Fruit fly (Drosophila melanogaster) whole organism, prepupa: ENCODE results near the gene CG7720.

ENCODE experiments used
- Blimp-1 ChIP-seq: fragments of 200-800 bp; sonication (Bioruptor generic); optimal IDR thresholded peaks from 3 replicates; lab custom pipeline; 2017; ENCODE audit warnings: missing biosample characterization, missing genetic modification characterization, mild to moderate bottlenecking, moderate library complexity, missing genetic modification reagents
- CG10631 ChIP-seq: fragments of 200-800 bp; sonication (Bioruptor generic); optimal IDR thresholded peaks from 2 replicates; lab custom pipeline; 2016; ENCODE audit warnings: missing biosample characterization, missing genetic modification characterization
- CG10669 ChIP-seq: fragments of 200-800 bp; sonication (Bioruptor generic); optimal IDR thresholded peaks from 3 replicates; lab custom pipeline; 2018; ENCODE audit warnings: missing biosample characterization, mild to moderate bottlenecking, missing genetic modification characterization, moderate library complexity
- CG11294 ChIP-seq: fragments of 200-800 bp; sonication (Bioruptor generic); IDR thresholded peaks from 2 replicates; pipeline ENCODE4 v1.3.6; 2022; ENCODE audit warnings: missing biosample characterization, missing genetic modification characterization
- CG11762 ChIP-seq: fragments of 200-800 bp; sonication (Bioruptor generic); optimal IDR thresholded peaks from 3 replicates; lab custom pipeline; 2016; ENCODE audit warnings: missing biosample characterization, missing genetic modification characterization; ENCODE audit not compliant: insufficient read depth
- CG11902 ChIP-seq: fragments of 200-800 bp; sonication (Bioruptor generic); optimal IDR thresholded peaks from 3 replicates; lab custom pipeline; 2016; ENCODE audit warnings: missing biosample characterization, missing genetic modification characterization
- CG15336 ChIP-seq: fragments of 200-800 bp; sonication (Bioruptor generic); IDR thresholded peaks from 2 replicates; pipeline ENCODE4 v1.3.6; 2022; ENCODE audit warnings: missing biosample characterization, missing genetic modification characterization
- CG1621 ChIP-seq: fragments of 200-800 bp; sonication (Bioruptor generic); optimal IDR thresholded peaks from 3 replicates; lab custom pipeline; 2018; ENCODE audit warnings: missing biosample characterization, mild to moderate bottlenecking, missing genetic modification characterization
- CG16779 ChIP-seq: fragments of 200-800 bp; sonication (Bioruptor generic); optimal IDR thresholded peaks from 3 replicates; lab custom pipeline; 2017; ENCODE audit warnings: missing biosample characterization, mild to moderate bottlenecking, missing genetic modification characterization
- CG3032 ChIP-seq: fragments of 200-800 bp; optimal IDR thresholded peaks from 2 replicates; lab custom pipeline; 2019; ENCODE audit warnings: missing biosample characterization, mild to moderate bottlenecking, missing genetic modification characterization, moderate library complexity
- CG31627 ChIP-seq: fragments of 200-800 bp; sonication (Bioruptor generic); optimal IDR thresholded peaks from 3 replicates; lab custom pipeline; 2016; ENCODE audit warnings: missing biosample characterization, missing genetic modification characterization
- CG32006 ChIP-seq: fragments of 200-800 bp; sonication (Bioruptor generic); optimal IDR thresholded peaks from 3 replicates; lab custom pipeline; 2017; ENCODE audit warnings: missing biosample characterization, mild to moderate bottlenecking, missing genetic modification characterization
- CG34406 ChIP-seq: fragments of 200-800 bp; sonication (Bioruptor generic); optimal IDR thresholded peaks from 3 replicates; lab custom pipeline; 2016; ENCODE audit warnings: missing biosample characterization, missing genetic modification characterization
- CG3919 ChIP-seq: fragments of 200-800 bp; sonication (Bioruptor generic); optimal IDR thresholded peaks from 3 replicates; lab custom pipeline; 2016; ENCODE audit warnings: missing biosample characterization, missing genetic modification characterization
- CG4318 ChIP-seq: fragments of 200-800 bp; sonication (Bioruptor generic); optimal IDR thresholded peaks from 3 replicates; lab custom pipeline; 2017; ENCODE audit warnings: missing biosample characterization, mild to moderate bottlenecking, missing genetic modification characterization
- CG6163 ChIP-seq: fragments of 200-800 bp; sonication (Bioruptor generic); IDR thresholded peaks from 3 replicates; pipeline ENCODE4 v1.3.6; 2022; ENCODE audit warnings: missing biosample characterization, missing genetic modification characterization
- CG6276 ChIP-seq: fragments of 200-800 bp; sonication (Bioruptor generic); optimal IDR thresholded peaks from 2 replicates; lab custom pipeline; 2017; ENCODE audit warnings: missing biosample characterization, mild to moderate bottlenecking, missing genetic modification characterization
- CG6792 ChIP-seq: fragments of 200-800 bp; sonication (Bioruptor generic); optimal IDR thresholded peaks from 3 replicates; lab custom pipeline; 2016; ENCODE audit warnings: missing biosample characterization, missing genetic modification characterization
- CG6808 ChIP-seq: fragments of 200-800 bp; sonication (Bioruptor generic); optimal IDR thresholded peaks from 3 replicates; lab custom pipeline; 2017; ENCODE audit warnings: missing biosample characterization, missing genetic modification characterization, mild to moderate bottlenecking, moderate library complexity, missing genetic modification reagents
- CG6854 ChIP-seq: fragments of 200-800 bp; sonication (Bioruptor generic); optimal IDR thresholded peaks from 2 replicates; lab custom pipeline; 2017; ENCODE audit warnings: missing biosample characterization, mild to moderate bottlenecking, missing genetic modification characterization
- CG7368 ChIP-seq: fragments of 200-800 bp; sonication (Bioruptor generic); optimal IDR thresholded peaks from 3 replicates; lab custom pipeline; 2016; ENCODE audit warnings: missing biosample characterization, missing genetic modification characterization
- CG8319 ChIP-seq: fragments of 200-800 bp; sonication (Bioruptor generic); optimal IDR thresholded peaks from 3 replicates; lab custom pipeline; 2016; ENCODE audit warnings: missing biosample characterization, missing genetic modification characterization
- CG8632 ChIP-seq: fragments of 200-800 bp; sonication (Bioruptor generic); optimal IDR thresholded peaks from 3 replicates; lab custom pipeline; 2016; ENCODE audit warnings: missing biosample characterization, missing genetic modification characterization
- CG9139 ChIP-seq: fragments of 200-800 bp; sonication (Bioruptor generic); optimal IDR thresholded peaks from 3 replicates; lab custom pipeline; 2017; ENCODE audit warnings: missing biosample characterization, mild to moderate bottlenecking, missing genetic modification characterization
- Eip75B ChIP-seq: fragments of 200-800 bp; sonication (Bioruptor generic); optimal IDR thresholded peaks from 3 replicates; lab custom pipeline; 2016; ENCODE audit warnings: missing biosample characterization, missing genetic modification characterization
- Eip78C ChIP-seq: fragments of 200-800 bp; sonication (Bioruptor generic); peaks from one replicate; lab custom pipeline; 2016; ENCODE audit warnings: missing biosample characterization, missing genetic modification characterization
- Eip93F ChIP-seq: fragments of 200-800 bp; sonication (Bioruptor generic); optimal IDR thresholded peaks from 2 replicates; lab custom pipeline; 2016; ENCODE audit warnings: missing biosample characterization, mild to moderate bottlenecking, missing genetic modification characterization
- Ets21C ChIP-seq: fragments of 200-800 bp; sonication (Bioruptor generic); optimal IDR thresholded peaks from 3 replicates; lab custom pipeline; 2016; ENCODE audit warnings: missing biosample characterization, missing genetic modification characterization
- Ets96B ChIP-seq: fragments of 200-800 bp; optimal IDR thresholded peaks from 2 replicates; lab custom pipeline; 2019; ENCODE audit warnings: missing biosample characterization, mild to moderate bottlenecking, missing genetic modification characterization, moderate library complexity
- Gug ChIP-seq: fragments of 200-800 bp; sonication (Bioruptor generic); IDR thresholded peaks from 2 replicates; pipeline ENCODE4 v1.3.6; 2022; ENCODE audit warnings: missing biosample characterization, missing genetic modification characterization
- Hr38 ChIP-seq: sonication (Bioruptor generic); optimal IDR thresholded peaks from 2 replicates; lab custom pipeline; 2016; ENCODE audit warnings: missing biosample characterization, missing genetic modification characterization
- Hr39 ChIP-seq: fragments of 200-800 bp; sonication (Bioruptor generic); optimal IDR thresholded peaks from 2 replicates; lab custom pipeline; 2016; ENCODE audit warnings: missing biosample characterization, missing genetic modification characterization
- Lpt ChIP-seq: fragments of 200-800 bp; sonication (Bioruptor generic); optimal IDR thresholded peaks from 3 replicates; lab custom pipeline; 2016; ENCODE audit warnings: missing biosample characterization, missing genetic modification characterization
- Met ChIP-seq: fragments of 200-800 bp; sonication (Bioruptor generic); optimal IDR thresholded peaks from 3 replicates; lab custom pipeline; 2016; ENCODE audit warnings: missing biosample characterization, missing genetic modification characterization
- OdsH ChIP-seq: fragments of 200-800 bp; sonication (Bioruptor generic); optimal IDR thresholded peaks from 3 replicates; lab custom pipeline; 2016; ENCODE audit warnings: missing biosample characterization, missing genetic modification characterization
- Smox ChIP-seq: fragments of 200-800 bp; sonication (Bioruptor generic); optimal IDR thresholded peaks from 3 replicates; lab custom pipeline; 2016; ENCODE audit warnings: missing biosample characterization, missing genetic modification characterization
- Sox102F ChIP-seq: fragments of 200-800 bp; sonication (Bioruptor generic); optimal IDR thresholded peaks from 2 replicates; lab custom pipeline; 2016; ENCODE audit warnings: missing biosample characterization, mild to moderate bottlenecking, missing genetic modification characterization
- Sox14 ChIP-seq: fragments of 200-800 bp; sonication (Bioruptor generic); optimal IDR thresholded peaks from 3 replicates; lab custom pipeline; 2016; ENCODE audit warnings: missing biosample characterization, missing genetic modification characterization
- Sox15 ChIP-seq: fragments of 200-800 bp; sonication (Bioruptor generic); optimal IDR thresholded peaks from 3 replicates; lab custom pipeline; 2016; ENCODE audit warnings: missing biosample characterization, missing genetic modification characterization
- achi ChIP-seq: fragments of 200-800 bp; sonication (Bioruptor generic); optimal IDR thresholded peaks from 3 replicates; lab custom pipeline; 2016; ENCODE audit warnings: missing biosample characterization, missing genetic modification characterization
- acj6 ChIP-seq: fragments of 200-800 bp; sonication (Bioruptor generic); optimal IDR thresholded peaks from 3 replicates; lab custom pipeline; 2016; ENCODE audit warnings: missing biosample characterization, missing genetic modification characterization
- cyc ChIP-seq: fragments of 200-800 bp; sonication (Bioruptor generic); optimal IDR thresholded peaks from 3 replicates; lab custom pipeline; 2016; ENCODE audit warnings: missing biosample characterization, missing genetic modification characterization
- dac ChIP-seq: fragments of 200-800 bp; sonication (Bioruptor generic); optimal IDR thresholded peaks from 2 replicates; lab custom pipeline; 2017; ENCODE audit warnings: missing biosample characterization, mild to moderate bottlenecking, missing genetic modification characterization
- eg ChIP-seq: fragments of 200-800 bp; sonication (Bioruptor generic); IDR thresholded peaks from 3 replicates; pipeline ENCODE4 v1.3.6; 2022; ENCODE audit warnings: missing biosample characterization, missing genetic modification characterization
- fd59A ChIP-seq: fragments of 200-800 bp; sonication (Bioruptor generic); optimal IDR thresholded peaks from 2 replicates; lab custom pipeline; 2017; ENCODE audit warnings: missing biosample characterization, mild to moderate bottlenecking, missing genetic modification characterization, missing genetic modification reagents
- fd85E ChIP-seq: fragments of 200-800 bp; sonication (Bioruptor generic); optimal IDR thresholded peaks from 3 replicates; lab custom pipeline; 2016; ENCODE audit warnings: missing biosample characterization, missing genetic modification characterization
- net ChIP-seq: fragments of 200-800 bp; sonication (Bioruptor generic); optimal IDR thresholded peaks from 3 replicates; lab custom pipeline; 2016; ENCODE audit warnings: missing biosample characterization, missing genetic modification characterization
- pdm3 ChIP-seq: fragments of 200-800 bp; sonication (Bioruptor generic); optimal IDR thresholded peaks from 3 replicates; lab custom pipeline; 2016; ENCODE audit warnings: missing biosample characterization, missing genetic modification characterization
- ss ChIP-seq, 2 experiments: fragments of 200-800 bp; sonication (Bioruptor generic); optimal IDR thresholded peaks; 2 replicates in 1 of 2; 3 replicates in 1 of 2; lab custom pipeline; 2017 to 2018; ENCODE audit warnings: mild to moderate bottlenecking in 2 of 2, missing biosample characterization in 2 of 2, missing genetic modification characterization in 2 of 2, moderate library complexity in 1 of 2
- topi ChIP-seq: fragments of 200-800 bp; sonication (Bioruptor generic); optimal IDR thresholded peaks from 3 replicates; lab custom pipeline; 2016; ENCODE audit warnings: missing biosample characterization, missing genetic modification characterization
- vri ChIP-seq: fragments of 200-800 bp; sonication (Bioruptor generic); optimal IDR thresholded peaks from 3 replicates; lab custom pipeline; 2016; ENCODE audit warnings: missing biosample characterization, mild to moderate bottlenecking, missing genetic modification characterization

CG7720 gene

dm6 chr3R:18795000-18795810, at the start of gene CG7720:
TSS of gene CG7720 (minus strand) at chr3R:18795169.
- TF ChIP-seq Blimp-1, result peak; percentile 49
- TF ChIP-seq pdm3 (GFP tag; lab: Kevin White, UChicago), result peak; percentile 79
- peak; percentile 65 for TF ChIP-seq CG8632 (GFP tag; lab: Kevin White, UChicago)
- TF ChIP-seq CG3032 (tag; lab: Kevin White, UChicago), result peak; percentile 55
- peak; percentile 70 for TF ChIP-seq CG6792 (GFP tag; lab: Kevin White, UChicago)
- no peak for TF ChIP-seq fd85E (GFP tag; lab: Kevin White, UChicago)
- TF ChIP-seq Sox15 (GFP tag; lab: Kevin White, UChicago), result peak; percentile 73
- TF ChIP-seq CG4318 (GFP tag; lab: Kevin White, UChicago), result peak; percentile 50
- TF ChIP-seq CG32006 (GFP tag; lab: Kevin White, UChicago), result peak; percentile 79
- TF ChIP-seq CG3919 (GFP tag; lab: Kevin White, UChicago), result peak; percentile 79
- TF ChIP-seq Gug (GFP tag; lab: Robert Waterston, UW), result no peak
- TF ChIP-seq CG15336 (GFP tag; lab: Robert Waterston, UW), result peak; percentile 38; the same call in 1 of the 2 replicates
- peak; percentile 59 for TF ChIP-seq CG11762 (GFP tag; lab: Kevin White, UChicago)
- TF ChIP-seq Smox (GFP tag; lab: Kevin White, UChicago), result peak; percentile 81
- peak; percentile 43 for TF ChIP-seq CG7368 (GFP tag; lab: Kevin White, UChicago)
- peak; percentile 45 for TF ChIP-seq vri (GFP tag; lab: Kevin White, UChicago)
- TF ChIP-seq Ets21C (GFP tag; lab: Kevin White, UChicago), result peak; percentile 61
- TF ChIP-seq topi (GFP tag; lab: Kevin White, UChicago), result peak; percentile 80
- TF ChIP-seq CG16779 (tag; lab: Kevin White, UChicago), result no peak
- TF ChIP-seq net (GFP tag; lab: Kevin White, UChicago), result peak; percentile 72
- peak; percentile 81 for TF ChIP-seq OdsH (GFP tag; lab: Kevin White, UChicago)
- peak; percentile 84 for TF ChIP-seq Hr39
- TF ChIP-seq Eip93F (GFP tag; lab: Kevin White, UChicago), result no peak
- no peak; the same call in 1 of the 2 replicates for TF ChIP-seq CG11294 (GFP tag; lab: Robert Waterston, UW)
- no peak for TF ChIP-seq CG6163 (GFP tag; lab: Robert Waterston, UW)
- peak; percentile 60 for TF ChIP-seq fd59A (GFP tag; lab: Kevin White, UChicago)
- peak; percentile 65 for TF ChIP-seq CG8319 (GFP tag; lab: Kevin White, UChicago)
- peak in 1 of 2 experiments; percentile 16 for TF ChIP-seq ss (GFP tag; optimal IDR thresholded peaks at IDR 0.05; lab: Kevin White, UChicago)
- TF ChIP-seq Hr38 (GFP tag; lab: Kevin White, UChicago), result no peak
- TF ChIP-seq CG11902 (GFP tag; lab: Kevin White, UChicago), result peak; percentile 70
- no peak for TF ChIP-seq dac (GFP tag; lab: Kevin White, UChicago)
- peak; percentile 82 for TF ChIP-seq CG31627 (GFP tag; lab: Kevin White, UChicago)
- no peak for TF ChIP-seq CG1621 (tag; lab: Kevin White, UChicago)
- peak; percentile 84 for TF ChIP-seq Eip78C
- peak; percentile 59 for TF ChIP-seq Ets96B (tag; lab: Kevin White, UChicago)
- peak; percentile 70 for TF ChIP-seq CG34406 (GFP tag; lab: Kevin White, UChicago)
- TF ChIP-seq CG6276 (GFP tag; lab: Kevin White, UChicago), result peak; percentile 66
- TF ChIP-seq acj6 (GFP tag; lab: Kevin White, UChicago), result peak; percentile 76
- TF ChIP-seq Met (GFP tag; lab: Kevin White, UChicago), result peak; percentile 85
- no peak for TF ChIP-seq CG6854 (GFP tag; lab: Kevin White, UChicago)
- TF ChIP-seq Eip75B, result peak; percentile 57
- TF ChIP-seq cyc, result peak; percentile 84
- peak; percentile 75 for TF ChIP-seq achi (GFP tag; lab: Kevin White, UChicago)
- TF ChIP-seq CG6808, result peak; percentile 44
- peak; percentile 16 for TF ChIP-seq Lpt (GFP tag; lab: Kevin White, UChicago)
- TF ChIP-seq CG10669, result peak; percentile 56
- peak; percentile 78 for TF ChIP-seq Sox14 (GFP tag; lab: Kevin White, UChicago)
- peak; percentile 74 for TF ChIP-seq Sox102F (GFP tag; lab: Kevin White, UChicago)
- no peak for TF ChIP-seq CG9139 (GFP tag; lab: Kevin White, UChicago)
- TF ChIP-seq eg (GFP tag; lab: Robert Waterston, UW), result no peak
- TF ChIP-seq CG10631 (GFP tag; lab: Kevin White, UChicago), result peak; percentile 67
